Fruit fly (Drosophila melanogaster): ENCODE measurements around the gene Ipp.

Gene Ipp

DNA sequence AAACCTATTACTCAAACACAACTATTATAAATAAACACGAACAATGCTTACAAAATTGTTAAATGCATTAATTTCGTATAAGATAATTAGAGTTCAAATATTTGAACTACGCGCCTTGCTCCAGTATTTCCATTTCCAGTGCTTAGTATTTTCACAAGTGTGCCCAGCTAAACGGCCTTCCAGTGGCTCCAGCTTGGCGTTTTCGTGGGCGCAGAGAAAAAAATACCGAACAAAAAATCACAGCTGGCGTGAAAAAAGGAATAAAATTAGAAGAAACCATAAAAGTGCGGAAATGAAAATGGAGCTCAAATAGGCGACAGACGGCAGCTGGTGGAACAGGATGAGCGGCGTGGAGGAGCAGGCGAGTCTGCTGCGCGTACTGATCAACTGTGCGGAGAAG, at the start of gene Ipp:
Gene Ipp (plus strand): TSS at position 208 of the 400 bp plus-strand sequence.
- TF ChIP-seq CG17801 (GFP tag; optimal IDR thresholded peaks at IDR 0.05; ENCODE audit: partially characterized antibody): no peak

- no peak for TF ChIP-seq CG17801 (GFP tag; optimal IDR thresholded peaks at IDR 0.05; ENCODE audit: partially characterized antibody)
Observed at dm6 chr3R:13909065-13909464, 49.5 kb upstream of the Ipp start.

DNA sequence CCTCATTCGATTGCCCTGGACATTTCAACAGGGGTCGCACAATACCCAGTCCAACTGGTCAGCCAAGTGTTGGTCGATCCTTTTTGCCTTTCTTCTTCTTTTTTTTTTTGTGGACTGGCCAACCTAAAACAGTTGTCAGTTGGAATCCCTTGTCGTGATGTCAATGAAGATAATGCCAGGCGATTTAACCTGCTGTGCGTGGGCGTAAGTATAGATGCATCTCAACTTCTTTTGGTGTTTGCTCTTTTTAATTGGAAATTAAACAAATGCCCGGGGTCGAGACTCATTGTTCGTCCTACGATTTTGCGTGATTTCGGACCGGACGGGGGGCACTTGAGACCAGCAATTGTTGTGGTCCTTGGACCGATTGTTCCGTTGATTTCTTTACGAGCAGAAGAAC, 48.7 kb upstream of the Ipp start:
- no peak for TF ChIP-seq CG17801 (GFP tag; optimal IDR thresholded peaks at IDR 0.05; ENCODE audit: partially characterized antibody)

DNA sequence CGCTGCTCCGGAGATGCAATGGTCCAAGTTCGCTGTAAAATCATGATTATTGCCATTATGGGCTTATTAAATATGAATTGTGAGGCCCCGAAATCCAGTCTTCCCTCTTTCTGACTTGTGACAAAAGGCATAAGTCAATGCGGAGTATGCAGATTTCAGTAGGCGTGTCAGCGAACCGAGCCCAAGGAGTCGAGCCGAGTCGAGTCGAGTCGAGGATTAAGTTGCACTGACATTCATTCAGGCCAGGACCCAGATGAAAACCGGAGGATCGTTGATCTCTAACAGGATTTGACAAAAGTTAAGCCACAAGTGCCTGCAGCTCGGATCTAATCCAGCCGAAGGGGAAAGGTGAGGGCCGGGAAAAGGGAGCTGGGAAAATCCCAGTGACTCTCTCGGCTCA, 47.3 kb upstream of the Ipp start:
- TF ChIP-seq CG17801 (GFP tag; optimal IDR thresholded peaks at IDR 0.05; ENCODE audit: partially characterized antibody): no peak

DNA sequence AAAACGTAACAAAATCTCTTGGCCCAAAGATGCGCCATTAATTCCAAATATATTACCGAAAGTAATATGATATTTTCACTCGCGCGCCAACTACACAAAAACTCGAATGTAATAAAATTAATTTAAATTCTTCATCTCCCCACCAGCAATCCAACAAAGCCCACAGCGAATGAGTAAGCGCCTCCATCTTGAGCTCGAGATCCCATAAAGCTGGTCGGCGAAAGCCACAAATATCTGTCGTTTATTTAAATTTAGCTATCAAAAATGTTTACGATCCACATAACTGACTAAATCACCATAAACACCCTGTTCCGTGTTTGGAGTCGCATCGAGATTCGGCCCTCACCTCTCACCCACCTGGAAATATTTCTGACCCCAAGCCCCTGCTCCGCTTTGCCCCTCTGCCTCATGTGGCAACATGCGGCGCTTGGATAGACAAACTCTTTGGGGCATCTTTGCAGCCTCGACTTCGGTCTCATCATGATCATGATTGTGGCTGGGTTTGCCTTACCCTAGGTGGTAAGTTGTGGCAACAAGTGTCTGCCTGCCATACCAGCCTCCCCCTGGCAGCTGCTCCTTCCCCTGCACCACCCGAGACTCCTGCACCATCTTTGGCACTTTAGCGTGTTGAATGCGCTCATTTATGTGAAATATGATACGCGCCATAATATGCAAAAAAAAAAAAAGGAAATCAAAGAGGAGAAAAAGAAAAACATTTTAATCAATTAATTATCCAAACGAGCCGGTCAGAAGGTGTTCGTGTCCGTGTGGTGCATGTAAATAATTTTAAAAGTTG, 46.4 kb upstream of the Ipp start:
- TF ChIP-seq CG17801 (GFP tag; optimal IDR thresholded peaks at IDR 0.05; ENCODE audit: partially characterized antibody): no peak

- no peak for TF ChIP-seq CG17801 (GFP tag; optimal IDR thresholded peaks at IDR 0.05; ENCODE audit: partially characterized antibody)
Observed at dm6 chr3R:13913586-13913985, 45.0 kb upstream of the Ipp start.

DNA sequence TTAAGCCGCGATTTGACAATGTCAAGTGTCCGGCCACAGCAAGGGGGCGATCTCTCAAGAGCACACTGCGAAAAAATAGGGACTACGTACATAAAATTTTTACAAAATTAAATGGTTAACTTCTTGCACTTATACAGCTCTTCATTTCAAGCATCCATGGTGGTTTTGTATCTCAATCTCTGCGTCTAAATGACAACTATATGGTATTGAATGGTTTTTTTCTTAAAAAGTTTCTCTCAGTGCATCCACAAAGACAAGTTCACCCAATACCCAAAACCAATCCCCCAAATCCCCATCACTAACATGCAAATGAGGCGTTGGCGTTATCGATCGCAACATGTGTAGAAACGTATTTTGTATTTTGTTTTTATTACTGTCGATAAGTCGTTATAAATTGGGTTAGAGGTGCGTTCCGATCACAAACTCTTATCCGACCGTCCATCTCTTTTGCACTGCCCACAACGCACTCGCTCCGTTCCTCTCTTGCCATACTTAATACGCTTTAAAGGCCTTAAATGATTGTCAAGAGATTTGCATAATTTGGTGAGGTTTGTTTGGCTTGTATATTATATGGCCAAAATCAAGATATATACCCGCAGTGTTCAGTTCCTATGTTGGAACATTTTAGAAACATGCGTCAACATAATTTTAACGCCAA, 43.7 kb upstream of the Ipp start:
- no peak for TF ChIP-seq CG17801 (GFP tag; optimal IDR thresholded peaks at IDR 0.05; ENCODE audit: partially characterized antibody)

- TF ChIP-seq CG17801 (GFP tag; optimal IDR thresholded peaks at IDR 0.05; ENCODE audit: partially characterized antibody): no peak
Observed at dm6 chr3R:13915646-13916045, 42.9 kb upstream of the Ipp start.

dm6 chr3R:13916546-13916945, 42.0 kb upstream of the Ipp start:
- TF ChIP-seq CG17801 (GFP tag; optimal IDR thresholded peaks at IDR 0.05; ENCODE audit: partially characterized antibody): no peak

DNA sequence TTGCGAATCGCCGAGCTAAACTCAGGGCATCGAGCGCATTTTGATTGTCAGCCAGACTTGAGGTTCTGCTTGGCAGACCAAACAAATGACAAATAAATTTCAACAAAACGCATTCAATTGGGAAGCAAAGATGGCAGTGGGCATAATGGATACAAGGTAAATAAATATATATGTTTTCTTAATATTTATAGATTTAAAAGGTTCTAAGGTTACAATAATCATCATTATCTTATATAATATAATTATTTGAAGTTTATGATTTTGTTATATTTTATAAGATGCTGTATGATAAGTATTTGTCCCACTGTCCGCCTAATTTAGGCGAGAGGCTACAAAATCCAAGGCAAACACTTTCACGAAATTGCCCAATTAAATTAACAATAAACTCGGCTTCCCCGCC, 40.5 kb upstream of the Ipp start:
- no peak for TF ChIP-seq CG17801 (GFP tag; optimal IDR thresholded peaks at IDR 0.05; ENCODE audit: partially characterized antibody)

DNA sequence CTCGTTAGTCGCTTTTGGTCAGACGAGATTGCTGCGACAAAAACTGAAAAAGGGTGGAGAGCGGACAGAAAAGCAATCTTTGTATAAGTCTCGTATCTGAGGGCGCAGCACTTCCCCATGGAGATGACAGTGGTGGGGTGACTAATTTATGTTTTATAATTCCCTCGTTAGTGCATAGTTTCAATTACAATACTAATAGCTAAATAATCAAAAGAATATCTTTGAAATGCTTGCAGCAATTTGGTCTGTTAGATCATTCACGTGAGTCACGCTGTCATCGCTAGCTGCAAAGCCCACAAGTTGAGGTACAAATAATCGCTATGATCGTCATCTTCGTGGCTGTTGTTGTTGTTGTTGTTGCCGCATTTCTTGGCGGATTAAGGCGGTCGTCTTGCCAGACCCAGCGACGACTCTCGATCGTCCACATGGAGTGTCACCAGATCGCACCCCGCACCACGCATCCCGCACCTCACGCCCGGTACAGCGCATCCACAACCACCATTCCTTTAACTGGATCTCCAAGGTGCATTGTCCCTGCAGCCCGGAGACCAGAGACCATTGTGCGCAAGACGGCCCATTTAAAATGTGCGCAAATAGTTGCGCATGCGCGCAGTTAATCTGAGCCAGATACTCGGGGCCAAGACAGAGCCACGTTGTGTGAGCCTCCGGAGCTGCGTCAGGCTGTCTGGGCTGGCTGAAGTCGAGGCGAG, 36.6 kb upstream of the Ipp start:
- no peak for TF ChIP-seq CG17801 (GFP tag; optimal IDR thresholded peaks at IDR 0.05; ENCODE audit: partially characterized antibody)

DNA sequence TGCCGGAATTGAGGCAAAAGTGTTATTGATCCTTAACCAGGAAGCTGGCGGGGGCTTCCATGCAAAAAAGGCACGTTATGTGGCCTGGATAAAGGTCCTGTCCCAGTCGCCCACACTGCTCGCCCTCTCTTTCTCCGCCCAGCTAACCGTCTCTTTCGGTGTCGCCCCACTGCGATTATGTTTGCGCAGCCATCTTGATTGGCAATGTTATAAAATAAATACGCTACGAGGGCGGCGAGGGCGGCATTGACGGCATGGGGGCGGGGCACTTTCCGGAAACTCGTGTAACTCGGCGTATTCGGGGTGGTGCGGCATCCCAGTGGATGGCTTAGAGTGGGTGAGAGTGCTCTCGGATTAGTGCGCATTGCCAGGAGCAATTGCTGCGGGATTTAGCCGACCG, 35.0 kb upstream of the Ipp start:
- no peak for TF ChIP-seq CG17801 (GFP tag; optimal IDR thresholded peaks at IDR 0.05; ENCODE audit: partially characterized antibody)

dm6 chr3R:13927543-13927942, 31.0 kb upstream of the Ipp start:
- TF ChIP-seq CG17801 (GFP tag; optimal IDR thresholded peaks at IDR 0.05; ENCODE audit: partially characterized antibody): no peak

DNA sequence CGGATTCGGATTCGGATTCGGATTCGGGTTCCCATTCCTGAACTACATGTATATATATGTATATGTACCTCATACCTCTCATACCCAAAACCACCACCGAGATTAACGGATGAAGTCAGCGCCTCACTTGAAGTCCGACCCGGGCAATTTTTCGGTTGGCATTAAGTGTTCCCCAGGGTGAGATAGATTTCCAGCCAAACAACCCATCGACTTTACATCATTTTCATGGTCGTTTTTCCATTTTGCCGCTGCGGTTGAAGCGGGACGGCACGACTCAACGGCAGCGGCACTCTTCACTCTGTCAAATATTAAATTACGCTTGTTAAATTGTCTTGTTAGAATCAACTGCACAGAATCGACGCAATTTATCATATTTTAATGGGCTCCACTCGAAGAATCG, 28.3 kb upstream of the Ipp start:
- no peak for TF ChIP-seq CG17801 (GFP tag; optimal IDR thresholded peaks at IDR 0.05; ENCODE audit: partially characterized antibody)

DNA sequence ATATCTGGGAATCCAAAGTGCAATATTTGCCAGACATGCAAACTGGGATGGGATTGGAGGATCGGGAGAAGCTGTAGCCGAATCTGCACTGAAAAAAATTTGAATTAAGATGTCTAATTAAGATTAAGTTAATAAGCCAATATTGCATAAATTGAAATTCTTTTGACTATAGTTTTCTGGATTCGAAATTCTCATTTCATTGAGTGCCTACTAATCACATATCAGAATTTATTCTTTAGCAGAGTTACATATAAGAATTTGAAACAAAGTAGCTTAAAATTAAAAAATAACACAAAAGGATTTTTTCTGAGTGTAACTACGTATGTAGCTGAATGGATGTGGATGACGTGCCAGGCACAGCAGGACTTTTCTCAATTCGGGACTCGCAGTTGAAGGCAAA, 26.8 kb upstream of the Ipp start:
- no peak for TF ChIP-seq CG17801 (GFP tag; optimal IDR thresholded peaks at IDR 0.05; ENCODE audit: partially characterized antibody)

dm6 chr3R:13933966-13934365, 24.6 kb upstream of the Ipp start:
- TF ChIP-seq CG17801 (GFP tag; optimal IDR thresholded peaks at IDR 0.05; ENCODE audit: partially characterized antibody): no peak
